Fruit fly (Drosophila melanogaster): ENCODE data around the gene CG3339.

CG3339 gene

DNA sequence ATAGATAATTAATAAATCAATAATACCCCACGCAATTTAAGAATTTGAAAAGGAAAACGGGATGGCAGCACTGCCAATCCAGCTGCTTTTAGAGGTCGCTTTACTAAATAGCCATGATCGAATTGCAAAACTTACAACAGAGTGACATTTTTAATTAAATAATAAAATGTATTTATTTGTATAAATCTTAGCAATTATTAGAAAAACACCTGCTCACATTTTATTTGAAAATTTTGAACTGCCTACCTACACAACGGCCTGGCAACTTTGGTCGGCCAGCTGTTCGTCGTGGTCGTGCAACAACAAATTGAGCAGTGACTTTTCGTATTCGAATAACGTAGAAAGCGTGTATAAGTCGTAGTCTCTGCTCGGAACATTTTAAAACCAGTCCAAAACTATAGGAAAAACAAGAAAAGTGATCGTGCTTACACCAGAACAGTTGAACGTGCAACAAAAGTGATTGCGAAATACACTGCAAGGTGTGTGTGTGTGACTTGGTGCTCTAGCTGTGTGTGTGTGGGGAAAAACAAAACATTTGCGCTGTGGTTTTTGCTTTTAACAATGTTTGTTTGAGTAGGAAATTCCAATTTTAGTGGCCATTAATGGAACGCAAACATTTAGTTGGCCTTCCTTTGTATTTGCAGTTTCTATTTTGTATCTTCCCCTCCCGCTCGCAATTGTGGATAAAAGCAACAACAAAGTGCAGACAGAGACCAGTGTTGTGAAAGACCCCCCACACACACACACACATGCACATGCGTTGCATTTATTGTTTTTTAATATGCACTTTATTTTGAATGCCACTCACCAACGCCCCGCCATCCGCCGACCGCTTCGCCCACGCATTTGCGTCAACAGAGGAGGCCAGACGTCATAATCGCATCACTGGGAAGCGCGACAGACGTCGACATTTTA, 47.3 kb downstream of the CG3339 start, which contains the start of gene CG5938 (continued):
- TF ChIP-seq topi (GFP tag; optimal IDR thresholded peaks at IDR 0.05): peak; percentile 22
- peak; percentile 47 for TF ChIP-seq OdsH (GFP tag; optimal IDR thresholded peaks at IDR 0.05)
- no peak for TF ChIP-seq CG8319 (GFP tag; optimal IDR thresholded peaks at IDR 0.05)
- no peak for TF ChIP-seq cyc (GFP tag; optimal IDR thresholded peaks at IDR 0.05)
- TF ChIP-seq CG1621 (tag; optimal IDR thresholded peaks at IDR 0.05): peak; percentile 20
- TF ChIP-seq Eip75B (GFP tag; optimal IDR thresholded peaks at IDR 0.05): peak; percentile 12
- TF ChIP-seq Lpt (GFP tag; optimal IDR thresholded peaks at IDR 0.05): no peak
- TF ChIP-seq Gug (GFP tag; IDR thresholded peaks at IDR 0.05): no peak
- TF ChIP-seq svp (GFP tag): peak; percentile 59
- peak; percentile 22 for TF ChIP-seq CG11902 (GFP tag; optimal IDR thresholded peaks at IDR 0.05)
- TF ChIP-seq Sox102F (GFP tag; optimal IDR thresholded peaks at IDR 0.05): peak; percentile 5
- no peak for TF ChIP-seq CG11294 (GFP tag; IDR thresholded peaks at IDR 0.05)
- TF ChIP-seq Ets21C (GFP tag; optimal IDR thresholded peaks at IDR 0.05): no peak
- no peak for TF ChIP-seq Eip93F (GFP tag; optimal IDR thresholded peaks at IDR 0.05)
- TF ChIP-seq salr (GFP tag; optimal IDR thresholded peaks at IDR 0.05): peak in 1 of 2 experiments; percentile 9
- TF ChIP-seq CG6808 (GFP tag; optimal IDR thresholded peaks at IDR 0.05): peak; percentile 50
- TF ChIP-seq CG15336 (GFP tag; IDR thresholded peaks at IDR 0.05): no peak
- TF ChIP-seq Eip78C (GFP tag): peak; percentile 74
- no peak for TF ChIP-seq CG8119 (GFP tag; IDR thresholded peaks at IDR 0.05)
- TF ChIP-seq dac (GFP tag; optimal IDR thresholded peaks at IDR 0.05): no peak
- no peak for TF ChIP-seq Sox15 (GFP tag; optimal IDR thresholded peaks at IDR 0.05)
- peak; percentile 39 for TF ChIP-seq CG9139 (GFP tag; optimal IDR thresholded peaks at IDR 0.05)
- peak; percentile 17 for TF ChIP-seq lz (GFP tag; optimal IDR thresholded peaks at IDR 0.05)
- TF ChIP-seq CG32006 (GFP tag; optimal IDR thresholded peaks at IDR 0.05): peak; percentile 17
- TF ChIP-seq Hr38 (GFP tag; optimal IDR thresholded peaks at IDR 0.05): no peak
- TF ChIP-seq spab (GFP tag; optimal IDR thresholded peaks at IDR 0.05): no peak
- peak; percentile 39 for TF ChIP-seq CG10631 (GFP tag; optimal IDR thresholded peaks at IDR 0.05)
- TF ChIP-seq net (GFP tag; optimal IDR thresholded peaks at IDR 0.05): peak; percentile 26
- TF ChIP-seq CG31627 (GFP tag; optimal IDR thresholded peaks at IDR 0.05): peak; percentile 10
- TF ChIP-seq fd59A (GFP tag; optimal IDR thresholded peaks at IDR 0.05): no peak
- peak; percentile 10 for TF ChIP-seq vri (GFP tag; optimal IDR thresholded peaks at IDR 0.05)
- TF ChIP-seq CG3032 (tag; optimal IDR thresholded peaks at IDR 0.05): peak; percentile 21
- TF ChIP-seq eg (GFP tag; IDR thresholded peaks at IDR 0.05): peak; percentile 64
- peak; percentile 52 for TF ChIP-seq acj6 (GFP tag; optimal IDR thresholded peaks at IDR 0.05)
- TF ChIP-seq Hr4 (GFP tag; optimal IDR thresholded peaks at IDR 0.05): peak; percentile 8
- peak; percentile 47 for TF ChIP-seq CG3919 (GFP tag; optimal IDR thresholded peaks at IDR 0.05)
- TF ChIP-seq pdm3 (GFP tag; optimal IDR thresholded peaks at IDR 0.05): no peak
- TF ChIP-seq Hr39 (GFP tag; optimal IDR thresholded peaks at IDR 0.05): peak; percentile 16
- TF ChIP-seq CG6854 (GFP tag; optimal IDR thresholded peaks at IDR 0.05): peak; percentile 30

DNA sequence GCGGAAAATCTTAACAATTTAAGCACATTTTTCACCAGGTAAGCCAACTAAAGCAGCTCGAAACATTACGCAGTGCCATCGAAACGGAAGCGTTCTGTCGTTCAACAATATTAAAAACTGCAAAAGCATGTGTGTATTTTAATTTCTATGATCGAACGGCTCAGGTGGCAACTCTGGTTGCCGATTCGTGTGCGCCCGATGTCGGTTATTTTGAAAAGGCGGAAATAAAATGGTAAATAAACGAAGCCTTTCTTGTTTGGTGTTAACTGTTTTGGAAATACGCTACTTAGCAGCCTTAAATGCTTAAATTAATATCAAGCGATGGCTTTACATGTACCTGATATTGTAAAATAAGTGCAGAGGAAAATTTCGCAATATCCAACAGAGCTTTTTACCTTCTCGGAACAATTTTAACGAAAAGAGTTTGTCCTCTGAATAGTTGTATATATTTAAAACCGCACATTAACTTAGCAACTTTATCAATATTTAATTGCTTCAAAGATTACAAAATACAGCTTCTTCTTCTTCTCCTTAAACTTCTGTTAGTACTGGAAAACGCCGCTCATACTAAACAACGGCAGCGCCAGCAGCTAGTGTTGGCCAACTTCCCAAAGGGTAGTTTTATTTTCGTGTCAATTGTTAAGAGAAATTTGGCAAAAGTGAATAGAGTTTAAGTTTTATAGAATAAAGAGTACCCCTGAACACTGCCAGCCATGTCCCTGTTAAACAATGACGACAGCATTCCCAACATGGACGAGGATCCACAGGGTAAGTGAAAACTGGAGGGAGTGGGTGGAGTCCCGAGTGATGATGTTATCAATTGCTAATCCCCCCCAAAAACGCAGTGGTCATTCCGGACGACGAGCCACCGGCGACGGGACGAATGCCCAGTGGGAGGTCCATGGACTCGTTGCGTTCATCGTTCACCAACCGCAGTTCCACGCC, 48.7 kb downstream of the CG3339 start, which contains the start of gene CG5934:
Gene CG5934, plus strand, starts transcription at position 588 of the 945 bp plus-strand sequence.
- peak; percentile 61 for TF ChIP-seq Eip78C (GFP tag)
- peak; percentile 15 for TF ChIP-seq CG34406 (GFP tag; optimal IDR thresholded peaks at IDR 0.05)
- no peak for TF ChIP-seq fd85E (GFP tag; optimal IDR thresholded peaks at IDR 0.05)
- peak in 1 of 2 experiments; percentile 44 for TF ChIP-seq ss (GFP tag; optimal IDR thresholded peaks at IDR 0.05)
- TF ChIP-seq Blimp-1 (GFP tag; optimal IDR thresholded peaks at IDR 0.05): no peak
- peak; percentile 43 for TF ChIP-seq pdm3 (GFP tag; optimal IDR thresholded peaks at IDR 0.05)
- no peak for TF ChIP-seq fd59A (GFP tag; optimal IDR thresholded peaks at IDR 0.05)
- TF ChIP-seq CG6163 (GFP tag; IDR thresholded peaks at IDR 0.05): peak; percentile 47; the same call in 1 of the 3 replicates
- peak; percentile 53 for TF ChIP-seq cyc (GFP tag; optimal IDR thresholded peaks at IDR 0.05)
- peak; percentile 1 for TF ChIP-seq CG10669 (GFP tag; optimal IDR thresholded peaks at IDR 0.05)
- TF ChIP-seq achi (GFP tag; optimal IDR thresholded peaks at IDR 0.05): peak; percentile 26
- peak; percentile 2 for TF ChIP-seq CG3032 (tag; optimal IDR thresholded peaks at IDR 0.05)
- no peak for TF ChIP-seq spab (GFP tag; optimal IDR thresholded peaks at IDR 0.05)
- no peak for TF ChIP-seq CG10631 (GFP tag; optimal IDR thresholded peaks at IDR 0.05)
- TF ChIP-seq CG11294 (GFP tag; IDR thresholded peaks at IDR 0.05): no peak
- no peak for TF ChIP-seq CG11762 (GFP tag; optimal IDR thresholded peaks at IDR 0.05; ENCODE audit: insufficient read depth)
- TF ChIP-seq dac (GFP tag; optimal IDR thresholded peaks at IDR 0.05): no peak
- TF ChIP-seq CG7368 (GFP tag; optimal IDR thresholded peaks at IDR 0.05): no peak

Measured in whole organism, prepupa.